Worm (Caenorhabditis elegans) whole organism, midembryonic: Measurements from ENCODE around the gene F49E11.2.

ENCODE experiments used
- flt-1 ChIP-seq: fragments of 200-800 bp; sonication (Bioruptor generic); IDR thresholded peaks from 2 replicates; pipeline ENCODE4 v1.3.6; 2022; ENCODE audit warnings: missing genetic modification characterization, missing compliant biosample characterization
- ztf-23 ChIP-seq: fragments of 200-800 bp; sonication (Bioruptor generic); IDR thresholded peaks from 2 replicates; pipeline ENCODE4 v1.3.6; 2022; ENCODE audit warnings: missing genetic modification reagents, missing genetic modification characterization, missing compliant biosample characterization
- ztf-29 ChIP-seq: fragments of 200-800 bp; sonication (Bioruptor generic); IDR thresholded peaks from 2 replicates; pipeline ENCODE4 v1.3.6; 2022; ENCODE audit warnings: missing genetic modification reagents, missing genetic modification characterization, missing compliant biosample characterization

DNA sequence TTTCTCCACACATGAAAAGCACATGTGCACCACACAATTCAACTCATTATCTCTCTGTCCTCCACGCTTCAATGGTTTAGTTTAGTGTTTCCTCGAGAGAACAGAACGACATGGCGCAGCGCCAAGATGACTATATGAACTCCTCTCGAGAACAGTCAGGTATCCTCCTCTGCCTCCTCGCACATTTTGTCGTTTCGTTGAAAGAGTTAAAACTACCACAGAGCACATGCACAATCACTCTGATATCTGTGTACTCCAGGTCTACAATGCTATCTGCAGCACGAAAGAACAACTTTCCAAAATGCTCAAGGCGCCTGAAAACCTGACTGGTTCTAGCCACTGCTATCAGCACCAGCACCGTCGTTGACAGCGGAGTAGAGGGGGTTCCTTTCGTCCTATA lies 12.0 kb downstream of the F49E11.2 start:
- TF ChIP-seq ztf-23 (GFP tag; lab: Robert Waterston, UW), result no peak
- TF ChIP-seq flt-1 (GFP tag; lab: Robert Waterston, UW), result no peak
- TF ChIP-seq ztf-29 (GFP tag; lab: Robert Waterston, UW), result no peak
